Worm (Caenorhabditis elegans) whole organism, L4/young adult: ENCODE results near the gene W03F9.9.
A peak's percentile ranks its signal among the peaks of the same experiment; 100 is the strongest.

Experiments used
- W03F9.2 ChIP-seq: fragments of 150-350 bp; optimal IDR thresholded peaks from 2 replicates; lab custom pipeline; 2014; ENCODE audit warnings: missing biosample characterization, missing genetic modification characterization
- dao-5 ChIP-seq: sonication (generic microtip); optimal IDR thresholded peaks from 2 replicates; lab custom pipeline; 2016; ENCODE audit warnings: missing genotype, missing genetic modification characterization, moderate library complexity, missing compliant biosample characterization
- him-1 ChIP-seq: sonication (generic microtip); optimal IDR thresholded peaks from 2 replicates; lab custom pipeline; 2016; ENCODE audit warnings: missing genotype, missing genetic modification reagents, missing genetic modification characterization, missing compliant biosample characterization

Gene W03F9.9

ce11 chrV:185124-185523, 46.4 kb downstream of the W03F9.9 start:
- TF ChIP-seq W03F9.2 (tag; lab: Kevin White, UChicago), result no peak
- TF ChIP-seq dao-5 (tag; lab: Kevin White, UChicago), result no peak
- no peak for TF ChIP-seq him-1 (tag; lab: Kevin White, UChicago)

DNA sequence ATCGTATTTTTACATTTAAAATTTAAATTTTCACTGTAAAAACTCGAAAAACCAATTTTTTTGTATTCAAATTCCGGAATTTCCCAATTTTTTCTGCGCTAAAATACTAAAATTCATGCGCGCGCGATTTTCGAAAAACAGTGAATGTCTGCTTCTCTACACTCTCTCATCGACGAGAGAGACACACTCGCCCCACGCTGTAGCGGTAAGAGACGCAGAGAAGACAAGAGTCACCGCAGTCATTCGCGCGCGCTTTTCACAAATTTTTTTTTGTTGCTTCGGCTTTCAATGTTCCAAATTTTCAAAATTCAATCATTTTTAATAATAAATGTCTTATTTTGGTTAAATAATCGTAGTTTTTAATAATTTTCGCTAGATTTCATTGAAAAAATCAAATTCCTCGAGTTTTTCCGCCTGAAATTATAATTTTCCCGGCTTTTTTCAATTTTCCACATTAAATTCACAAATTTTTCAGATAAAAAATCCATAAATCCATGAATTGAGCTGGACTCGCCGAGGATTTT, 47.1 kb downstream of the W03F9.9 start, which contains the start of gene arid-1:
TSS of gene arid-1 (plus strand) at position 474 of the 524 bp plus-strand sequence.
- TF ChIP-seq him-1 (tag; lab: Kevin White, UChicago), result no peak
- TF ChIP-seq W03F9.2 (tag; lab: Kevin White, UChicago), result peak; percentile 31

DNA sequence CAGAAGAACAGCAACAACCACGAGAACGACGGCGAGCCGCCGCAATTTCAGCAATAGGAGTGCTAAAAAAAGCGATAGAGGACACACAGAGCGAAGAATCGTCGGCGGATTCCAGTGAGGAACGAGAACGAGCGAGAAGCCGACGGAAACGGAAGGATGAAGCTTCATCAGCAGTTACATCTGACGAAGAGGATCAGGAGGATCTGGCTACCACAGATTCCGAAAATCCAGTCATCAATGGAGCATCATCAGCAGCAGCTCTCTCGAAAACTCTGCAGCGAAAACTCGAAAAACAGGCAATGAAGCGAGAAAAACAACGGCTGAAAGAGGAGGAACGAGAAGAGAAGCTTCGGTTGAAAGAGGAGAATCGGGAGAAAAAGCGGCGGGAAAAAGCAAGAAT, 50.7 kb downstream of the W03F9.9 start:
- TF ChIP-seq him-1 (tag; lab: Kevin White, UChicago) (no peak), dao-5 (tag; lab: Kevin White, UChicago) (no peak), W03F9.2 (tag; lab: Kevin White, UChicago) (no peak)
